Worm (Caenorhabditis elegans) whole organism, mixed stage, embryonic: ENCODE data around the gene M03A1.8.

Source experiments
- M03D4.4 ChIP-seq: sonication (generic microtip); optimal IDR thresholded peaks from 2 replicates; lab custom pipeline; 2017; ENCODE audit warnings: mild to moderate bottlenecking, missing genetic modification characterization, missing compliant biosample characterization
- lin-32 ChIP-seq: fragments of 200-800 bp; sonication (Bioruptor generic); optimal IDR thresholded peaks from 2 replicates; lab custom pipeline; 2018; ENCODE audit warnings: mild to moderate bottlenecking, missing genetic modification characterization, missing compliant biosample characterization
- nhr-12 ChIP-seq: fragments of 150-350 bp; optimal IDR thresholded peaks from 2 replicates; lab custom pipeline; 2014; ENCODE audit warnings: missing biosample characterization, missing genetic modification characterization
- nhr-76 ChIP-seq: sonication (generic microtip); optimal IDR thresholded peaks from 2 replicates; lab custom pipeline; 2017; ENCODE audit warnings: missing biosample characterization, missing genetic modification characterization
- snpc-4 ChIP-seq: fragments of 150-350 bp; optimal IDR thresholded peaks from 2 replicates; lab custom pipeline; 2014; ENCODE audit warnings: missing biosample characterization, missing genetic modification characterization
- unc-62 ChIP-seq: fragments of 150-350 bp; optimal IDR thresholded peaks from 2 replicates; lab custom pipeline; 2014; ENCODE audit warnings: missing biosample characterization, missing genetic modification reagents, missing genetic modification characterization
- ztf-11 ChIP-seq: fragments of 150-350 bp; optimal IDR thresholded peaks from 2 replicates; lab custom pipeline; 2014; ENCODE audit warnings: missing biosample characterization, missing genetic modification characterization

ce11 chrII:4552088-4552487 lies 8.0 kb upstream of the M03A1.8 start:
- TF ChIP-seq nhr-76 (tag; lab: Kevin White, UChicago): no peak
- no peak for TF ChIP-seq ztf-11 (tag; lab: Kevin White, UChicago)
- no peak for TF ChIP-seq unc-62
- no peak for TF ChIP-seq nhr-12 (tag; lab: Kevin White, UChicago)
- TF ChIP-seq lin-32 (GFP tag; lab: Kevin White, UChicago): no peak
- no peak for TF ChIP-seq M03D4.4 (tag; lab: Kevin White, UChicago)
- TF ChIP-seq snpc-4 (tag; lab: Kevin White, UChicago): no peak
